Fruit fly (Drosophila melanogaster) whole organism, embryonic: Measurements from ENCODE around the gene CG3038.

Experiments
- Bgb ChIP-seq: fragments of 200-800 bp; sonication (Bioruptor generic); IDR thresholded peaks from 2 replicates; pipeline ENCODE4 v1.3.6; 2022; ENCODE audit warnings: missing biosample characterization, missing genetic modification characterization; ENCODE audit not compliant: partially characterized antibody
- BtbVII ChIP-seq: fragments of 200-800 bp; sonication (Bioruptor generic); optimal IDR thresholded peaks from 3 replicates; lab custom pipeline; 2017; ENCODE audit warnings: missing biosample characterization, mild to moderate bottlenecking, missing genetic modification characterization
- Bteb2 ChIP-seq: fragments of 200-800 bp; sonication (Bioruptor generic); optimal IDR thresholded peaks from 2 replicates; lab custom pipeline; 2016; ENCODE audit warnings: missing biosample characterization, missing genetic modification characterization
- CG11247 ChIP-seq: fragments of 200-800 bp; sonication (Bioruptor generic); IDR thresholded peaks from 2 replicates; pipeline ENCODE4 v1.3.6; 2022; ENCODE audit warnings: missing biosample characterization, missing genetic modification characterization
- CG12071 ChIP-seq: fragments of 200-800 bp; sonication (Bioruptor generic); optimal IDR thresholded peaks from 3 replicates; lab custom pipeline; 2018; ENCODE audit warnings: missing biosample characterization, mild to moderate bottlenecking, missing genetic modification characterization
- CG1233 ChIP-seq: fragments of 200-800 bp; sonication (Bioruptor generic); optimal IDR thresholded peaks from 4 replicates; lab custom pipeline; 2018; ENCODE audit warnings: missing biosample characterization, mild to moderate bottlenecking, missing genetic modification characterization
- CG12659 ChIP-seq: fragments of 200-800 bp; sonication (Bioruptor generic); optimal IDR thresholded peaks from 3 replicates; lab custom pipeline; 2017; ENCODE audit warnings: mild to moderate bottlenecking, missing biosample characterization, missing genetic modification reagents, missing genetic modification characterization
- CG13624 ChIP-seq: fragments of 200-800 bp; sonication (Bioruptor generic); optimal IDR thresholded peaks from 2 replicates; lab custom pipeline; 2016; ENCODE audit warnings: missing biosample characterization, missing genetic modification characterization
- CG13894 ChIP-seq: fragments of 200-800 bp; sonication (Bioruptor generic); optimal IDR thresholded peaks from 3 replicates; lab custom pipeline; 2018; ENCODE audit warnings: missing biosample characterization, mild to moderate bottlenecking, missing genetic modification characterization, moderate library complexity
- CG15479 ChIP-seq: fragments of 200-800 bp; sonication (Bioruptor generic); optimal IDR thresholded peaks from 3 replicates; lab custom pipeline; 2019; ENCODE audit warnings: missing biosample characterization, mild to moderate bottlenecking, missing genetic modification characterization, moderate library complexity
- CG1832 ChIP-seq: fragments of 200-800 bp; sonication (Bioruptor generic); optimal IDR thresholded peaks from 2 replicates; lab custom pipeline; 2017; ENCODE audit warnings: missing biosample characterization, mild to moderate bottlenecking, missing genetic modification characterization, inconsistent platforms
- CG2116 ChIP-seq: fragments of 200-800 bp; sonication (Bioruptor generic); optimal IDR thresholded peaks from 3 replicates; lab custom pipeline; 2018; ENCODE audit warnings: missing biosample characterization, mild to moderate bottlenecking, missing genetic modification characterization
- CG30431 ChIP-seq: fragments of 200-800 bp; sonication (Bioruptor generic); optimal IDR thresholded peaks from 2 replicates; lab custom pipeline; 2017; ENCODE audit warnings: missing biosample characterization, missing genetic modification characterization
- CG31388 ChIP-seq: fragments of 200-800 bp; sonication (Bioruptor generic); optimal IDR thresholded peaks from 2 replicates; lab custom pipeline; 2016; ENCODE audit warnings: missing biosample characterization, missing genetic modification characterization
- CG32767 ChIP-seq: fragments of 200-800 bp; sonication (Bioruptor generic); IDR thresholded peaks from 2 replicates; pipeline ENCODE4 v1.3.6; 2022; ENCODE audit warnings: missing biosample characterization, missing genetic modification characterization
- CG3838 ChIP-seq: fragments of 200-800 bp; sonication (Bioruptor generic); optimal IDR thresholded peaks from 3 replicates; lab custom pipeline; 2016; ENCODE audit warnings: missing biosample characterization, missing genetic modification characterization
- CG4707 ChIP-seq: fragments of 200-800 bp; sonication (Bioruptor generic); optimal IDR thresholded peaks from 2 replicates; lab custom pipeline; 2018; ENCODE audit warnings: missing biosample characterization, mild to moderate bottlenecking, missing genetic modification characterization, moderate library complexity
- CG4854 ChIP-seq: fragments of 200-800 bp; sonication (Bioruptor generic); optimal IDR thresholded peaks from 2 replicates; lab custom pipeline; 2016; ENCODE audit warnings: missing biosample characterization, missing genetic modification characterization, inconsistent platforms
- CG6175 ChIP-seq: fragments of 200-800 bp; sonication (Bioruptor generic); IDR thresholded peaks from 3 replicates; pipeline ENCODE4 v1.3.6; 2022; ENCODE audit warnings: missing biosample characterization, missing genetic modification characterization
- CG7786 ChIP-seq: fragments of 200-800 bp; sonication (Bioruptor generic); optimal IDR thresholded peaks from 2 replicates; lab custom pipeline; 2016; ENCODE audit warnings: missing biosample characterization, missing genetic modification characterization
- CG7839 ChIP-seq: fragments of 200-800 bp; sonication (Bioruptor generic); optimal IDR thresholded peaks from 3 replicates; lab custom pipeline; 2018; ENCODE audit warnings: missing biosample characterization, mild to moderate bottlenecking, missing genetic modification characterization, moderate library complexity
- CG7928 ChIP-seq: fragments of 200-800 bp; sonication (Bioruptor generic); optimal IDR thresholded peaks from 2 replicates; lab custom pipeline; 2017; ENCODE audit warnings: missing biosample characterization, mild to moderate bottlenecking, missing genetic modification characterization
- CG8388 ChIP-seq: fragments of 200-800 bp; sonication (Bioruptor generic); optimal IDR thresholded peaks from 2 replicates; lab custom pipeline; 2019; ENCODE audit warnings: missing biosample characterization, mild to moderate bottlenecking, missing genetic modification characterization, moderate library complexity
- CG8924 ChIP-seq: fragments of 200-800 bp; optimal IDR thresholded peaks from 3 replicates; lab custom pipeline; 2019; ENCODE audit warnings: missing biosample characterization, mild to moderate bottlenecking, missing genetic modification characterization, moderate library complexity
- CG9932 ChIP-seq: fragments of 200-800 bp; sonication (Bioruptor generic); IDR thresholded peaks from 2 replicates; pipeline ENCODE4 v1.3.6; 2022; ENCODE audit warnings: missing biosample characterization, missing genetic modification characterization
- Chrac-16 ChIP-seq: fragments of 200-800 bp; sonication (Bioruptor generic); optimal IDR thresholded peaks from 3 replicates; lab custom pipeline; 2016; ENCODE audit warnings: missing biosample characterization, missing genetic modification characterization
- D ChIP-seq, 2 experiments: fragments of 200-800 bp in 1 of 2; fragments of >200 bp in 1 of 2; sonication (Bioruptor generic) in 1 of 2; optimal IDR thresholded peaks; 2 replicates in 1 of 2; 3 replicates in 1 of 2; lab custom pipeline; 2017; ENCODE audit warnings: mild to moderate bottlenecking in 1 of 2, missing biosample characterization in 1 of 2, missing genetic modification characterization in 1 of 2, missing genetic modification reagents in 1 of 2
- Dfd ChIP-seq, 2 experiments: fragments of >200 bp; optimal IDR thresholded peaks; 2 replicates each; lab custom pipeline; 2017; ENCODE audit warnings: missing biosample characterization in 2 of 2, missing genetic modification characterization in 2 of 2
- ERR ChIP-seq: fragments of 200-800 bp; sonication (Bioruptor generic); optimal IDR thresholded peaks from 2 replicates; lab custom pipeline; 2016; ENCODE audit warnings: missing biosample characterization, missing genetic modification characterization
- Neu2 ChIP-seq: fragments of 200-800 bp; sonication (Bioruptor generic); optimal IDR thresholded peaks from 3 replicates; lab custom pipeline; 2016; ENCODE audit warnings: missing biosample characterization, missing genetic modification characterization, borderline replicate concordance
- Usf ChIP-seq: fragments of 200-800 bp; sonication (Bioruptor generic); optimal IDR thresholded peaks from 2 replicates; lab custom pipeline; 2017; ENCODE audit warnings: missing genotype, missing biosample characterization, missing genetic modification characterization
- Xbp1 ChIP-seq: fragments of 200-800 bp; sonication (Bioruptor generic); optimal IDR thresholded peaks from 3 replicates; lab custom pipeline; 2016; ENCODE audit warnings: missing biosample characterization, mild to moderate bottlenecking, missing genetic modification characterization
- Xrp1 ChIP-seq: fragments of 200-800 bp; sonication (Bioruptor generic); IDR thresholded peaks from 2 replicates; pipeline ENCODE4 v1.3.6; 2022; ENCODE audit warnings: missing biosample characterization, missing genetic modification characterization
- amos ChIP-seq: fragments of 200-800 bp; sonication (Bioruptor generic); IDR thresholded peaks from 2 replicates; pipeline ENCODE4 v1.3.6; 2022; ENCODE audit warnings: missing biosample characterization, missing genetic modification characterization; ENCODE audit not compliant: partially characterized antibody
- ash1 ChIP-seq: fragments of 200-800 bp; sonication (Bioruptor generic); optimal IDR thresholded peaks from 2 replicates; lab custom pipeline; 2018; ENCODE audit warnings: missing biosample characterization, mild to moderate bottlenecking, missing genetic modification characterization
- cas ChIP-seq: fragments of 200-800 bp; sonication (Bioruptor generic); IDR thresholded peaks from 2 replicates; pipeline ENCODE4 v1.3.6; 2022; ENCODE audit warnings: missing biosample characterization, missing genetic modification characterization
- danr ChIP-seq: fragments of 200-800 bp; sonication (Bioruptor generic); IDR thresholded peaks from 2 replicates; pipeline ENCODE4 v1.3.6; 2022; ENCODE audit warnings: missing biosample characterization, missing genetic modification characterization
- dmrt11E ChIP-seq: fragments of 200-800 bp; sonication (Bioruptor generic); optimal IDR thresholded peaks from 3 replicates; lab custom pipeline; 2018; ENCODE audit warnings: missing biosample characterization, mild to moderate bottlenecking, missing genetic modification characterization, moderate library complexity
- dysf ChIP-seq: fragments of 200-800 bp; sonication (Bioruptor generic); IDR thresholded peaks from 3 replicates; pipeline ENCODE4 v1.3.6; 2022; ENCODE audit warnings: missing biosample characterization, missing genetic modification characterization
- fd96Cb ChIP-seq: fragments of 200-800 bp; sonication (Bioruptor generic); optimal IDR thresholded peaks from 2 replicates; lab custom pipeline; 2018; ENCODE audit warnings: missing biosample characterization, mild to moderate bottlenecking, missing genetic modification characterization, moderate library complexity
- gce ChIP-seq: fragments of 200-800 bp; sonication (Bioruptor generic); IDR thresholded peaks from 3 replicates; pipeline ENCODE4 v1.3.6; 2022; ENCODE audit warnings: missing biosample characterization, missing genetic modification characterization
- hbn ChIP-seq: fragments of 200-800 bp; sonication (Bioruptor generic); IDR thresholded peaks from 2 replicates; pipeline ENCODE4 v1.3.6; 2022; ENCODE audit warnings: missing biosample characterization, missing genetic modification characterization; ENCODE audit not compliant: partially characterized antibody
- her ChIP-seq: fragments of 200-800 bp; sonication (Bioruptor generic); optimal IDR thresholded peaks from 2 replicates; lab custom pipeline; 2016; ENCODE audit warnings: missing biosample characterization, missing genetic modification characterization
- odd ChIP-seq: fragments of 200-800 bp; sonication (Bioruptor generic); optimal IDR thresholded peaks from 2 replicates; lab custom pipeline; 2017; ENCODE audit warnings: missing biosample characterization, mild to moderate bottlenecking, missing genetic modification characterization
- pfk ChIP-seq: fragments of 200-800 bp; sonication (Bioruptor generic); optimal IDR thresholded peaks from 2 replicates; lab custom pipeline; 2018; ENCODE audit warnings: missing biosample characterization, mild to moderate bottlenecking, missing genetic modification characterization, moderate library complexity
- phol ChIP-seq: fragments of 200-800 bp; sonication (Bioruptor generic); optimal IDR thresholded peaks from 3 replicates; lab custom pipeline; 2018; ENCODE audit warnings: missing biosample characterization, mild to moderate bottlenecking, missing genetic modification characterization, moderate library complexity
- salm ChIP-seq: fragments of 200-800 bp; sonication (Bioruptor generic); optimal IDR thresholded peaks from 2 replicates; lab custom pipeline; 2018; ENCODE audit warnings: missing biosample characterization, mild to moderate bottlenecking, missing genetic modification characterization
- tio ChIP-seq: fragments of 200-800 bp; sonication (Bioruptor generic); optimal IDR thresholded peaks from 2 replicates; lab custom pipeline; 2017; ENCODE audit warnings: missing biosample characterization, missing genetic modification characterization, inconsistent platforms
- trh ChIP-seq: fragments of 200-800 bp; sonication (Bioruptor generic); optimal IDR thresholded peaks from 2 replicates; lab custom pipeline; 2016; ENCODE audit warnings: missing biosample characterization, missing genetic modification characterization
- unc-4 ChIP-seq: fragments of 200-800 bp; sonication (Bioruptor generic); IDR thresholded peaks from 2 replicates; pipeline ENCODE4 v1.3.6; 2022; ENCODE audit warnings: missing biosample characterization, missing genetic modification characterization; ENCODE audit not compliant: partially characterized antibody

CG3038 gene

dm6 chrX:279097-279727, 33.6 kb upstream of the CG3038 start, which contains the start of the genes CG3777 and ewg (continued):
- no peak for TF ChIP-seq CG12071 (GFP tag; lab: Kevin White, UChicago)
- TF ChIP-seq CG2116: peak; percentile 84
- TF ChIP-seq trh (GFP tag; lab: Kevin White, UChicago): no peak
- peak; percentile 70 for TF ChIP-seq CG12659 (GFP tag; lab: Kevin White, UChicago)
- TF ChIP-seq unc-4: peak; percentile 91
- peak; percentile 50 for TF ChIP-seq CG13624 (GFP tag; lab: Kevin White, UChicago)
- no peak for TF ChIP-seq CG32767 (GFP tag; lab: Robert Waterston, UW)
- no peak for TF ChIP-seq Xrp1 (GFP tag; lab: Robert Waterston, UW)
- TF ChIP-seq salm: no peak
- no peak for TF ChIP-seq cas (GFP tag; lab: Robert Waterston, UW)
- TF ChIP-seq dmrt11E (tag; lab: Kevin White, UChicago): no peak
- no peak for TF ChIP-seq CG7786 (GFP tag; lab: Kevin White, UChicago)
- TF ChIP-seq gce: no peak
- no peak for TF ChIP-seq CG9932 (GFP tag; lab: Robert Waterston, UW)
- no peak for TF ChIP-seq CG30431
- no peak for TF ChIP-seq fd96Cb (tag; lab: Kevin White, UChicago)
- no peak for TF ChIP-seq CG6175 (GFP tag; lab: Robert Waterston, UW)
- TF ChIP-seq BtbVII: no peak
- no peak for TF ChIP-seq danr
- no peak for TF ChIP-seq Chrac-16
- peak; percentile 99 for TF ChIP-seq amos (GFP tag; lab: Robert Waterston, UW)
- TF ChIP-seq hbn: peak; percentile 90
- TF ChIP-seq Xbp1 (GFP tag; lab: Kevin White, UChicago): peak; percentile 54
- no peak for TF ChIP-seq Bteb2 (GFP tag; lab: Kevin White, UChicago)
- no peak for TF ChIP-seq CG4854 (GFP tag; lab: Kevin White, UChicago)
- TF ChIP-seq pfk (GFP tag; lab: Kevin White, UChicago): no peak
- TF ChIP-seq Dfd (GFP tag; optimal IDR thresholded peaks at IDR 0.05; lab: Kevin White, UChicago): no peak
- TF ChIP-seq ERR (GFP tag; lab: Kevin White, UChicago): no peak
- no peak for TF ChIP-seq tio (GFP tag; lab: Kevin White, UChicago)
- TF ChIP-seq Bgb (GFP tag; lab: Robert Waterston, UW): peak; percentile 99
- TF ChIP-seq CG11247: no peak
- peak; percentile 33 for TF ChIP-seq her (GFP tag; lab: Kevin White, UChicago)
- TF ChIP-seq CG3838 (GFP tag; lab: Kevin White, UChicago): no peak
- TF ChIP-seq CG4707 (GFP tag; lab: Kevin White, UChicago): no peak
- peak; percentile 30 for TF ChIP-seq CG8924 (tag; lab: Kevin White, UChicago)
- no peak for TF ChIP-seq ash1 (GFP tag; lab: Kevin White, UChicago)
- no peak for TF ChIP-seq CG7928 (GFP tag; lab: Kevin White, UChicago)
- peak; percentile 39 for TF ChIP-seq CG13894
- TF ChIP-seq CG1832: no peak
- TF ChIP-seq Neu2 (GFP tag; lab: Kevin White, UChicago): no peak
- TF ChIP-seq CG1233 (GFP tag; lab: Kevin White, UChicago): no peak
- TF ChIP-seq D (optimal IDR thresholded peaks at IDR 0.05; lab: Kevin White, UChicago): no peak
- TF ChIP-seq D (GFP tag; optimal IDR thresholded peaks at IDR 0.05; lab: Kevin White, UChicago): no peak
- TF ChIP-seq phol (tag; lab: Kevin White, UChicago): peak; percentile 30
- TF ChIP-seq CG31388 (GFP tag; lab: Kevin White, UChicago): no peak
- no peak for TF ChIP-seq Usf (GFP tag; lab: Kevin White, UChicago)
- TF ChIP-seq CG15479 (GFP tag; lab: Kevin White, UChicago): peak; percentile 65
- TF ChIP-seq odd (GFP tag; lab: Kevin White, UChicago): no peak
- no peak for TF ChIP-seq dysf (GFP tag; lab: Robert Waterston, UW)
- peak; percentile 4 for TF ChIP-seq CG7839 (tag; lab: Kevin White, UChicago)
- TF ChIP-seq CG8388: no peak
